Worm (Caenorhabditis elegans) whole organism, early embryonic: Measurements from ENCODE around the gene kcnl-1.

Source experiments
- B0310.2 ChIP-seq: sonication (generic microtip); optimal IDR thresholded peaks from 2 replicates; lab custom pipeline; 2016; ENCODE audit warnings: mild to moderate bottlenecking, missing genetic modification characterization, missing compliant biosample characterization
- F13C5.2 ChIP-seq: sonication (generic microtip); optimal IDR thresholded peaks from 2 replicates; lab custom pipeline; 2017; ENCODE audit warnings: mild to moderate bottlenecking, missing genetic modification characterization, inconsistent platforms, missing compliant biosample characterization
- ama-1 ChIP-seq: fragments of 150-350 bp; optimal IDR thresholded peaks from 2 replicates; lab custom pipeline; 2014
- ceh-36 ChIP-seq: sonication (generic microtip); optimal IDR thresholded peaks from 2 replicates; lab custom pipeline; 2016; ENCODE audit warnings: missing genetic modification characterization, inconsistent platforms, missing compliant biosample characterization
- ets-7 ChIP-seq: sonication (generic microtip); optimal IDR thresholded peaks from 2 replicates; lab custom pipeline; 2016; ENCODE audit warnings: missing genotype, missing genetic modification characterization, missing compliant biosample characterization
- hmg-4 ChIP-seq: fragments of 200-800 bp; sonication (Bioruptor generic); optimal IDR thresholded peaks from 2 replicates; lab custom pipeline; 2018; ENCODE audit warnings: mild to moderate bottlenecking, missing genetic modification characterization, missing compliant biosample characterization
- hnd-1 ChIP-seq: sonication (generic microtip); optimal IDR thresholded peaks from 2 replicates; lab custom pipeline; 2016; ENCODE audit warnings: missing genetic modification characterization, missing compliant biosample characterization
- sea-1 ChIP-seq: fragments of 200-800 bp; sonication (Bioruptor generic); conservative IDR thresholded peaks from 2 replicates; pipeline ENCODE4 v1.3.6; 2022; ENCODE audit warnings: missing genetic modification characterization, missing compliant biosample characterization
- tbx-11 ChIP-seq: fragments of 200-800 bp; sonication (Bioruptor generic); IDR thresholded peaks from 2 replicates; pipeline ENCODE4 v1.3.6; 2022; ENCODE audit warnings: missing genetic modification characterization, missing compliant biosample characterization

DNA sequence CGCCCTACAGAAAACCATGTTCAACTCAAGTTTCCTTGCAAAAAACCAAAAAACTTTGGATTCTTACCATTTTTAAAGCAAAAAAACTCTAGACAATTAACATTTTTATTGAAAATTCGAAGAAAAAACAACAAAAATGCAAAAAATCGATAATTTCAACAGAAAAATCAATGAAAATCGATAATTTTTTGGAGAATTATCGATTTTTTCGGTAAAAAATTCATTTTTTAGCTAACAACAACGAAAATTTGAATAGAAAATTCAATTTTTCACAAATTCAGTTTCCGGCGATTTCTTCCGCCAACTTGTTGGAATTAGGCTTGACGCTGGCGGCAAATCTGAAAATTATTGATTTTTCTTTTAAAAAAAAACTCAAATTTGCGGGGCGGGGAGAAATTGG is 67.8 kb downstream of the kcnl-1 start:
- TF ChIP-seq ceh-36 (no peak), hnd-1 (tag; lab: Kevin White, UChicago) (no peak), hmg-4 (GFP tag; lab: Kevin White, UChicago) (no peak), sea-1 (GFP tag; lab: Robert Waterston, UW) (no peak), ama-1 (lab: Kevin White, UChicago) (no peak), B0310.2 (tag; lab: Kevin White, UChicago) (no peak), ets-7 (no peak), tbx-11 (GFP tag; lab: Robert Waterston, UW) (no peak), F13C5.2 (tag; lab: Kevin White, UChicago) (no peak)
